Worm (Caenorhabditis elegans) whole organism, mixed stage, embryonic: ENCODE measurements around the gene Y41G9A.10.

Source experiments
- M03D4.4 ChIP-seq: sonication (generic microtip); optimal IDR thresholded peaks from 2 replicates; lab custom pipeline; 2017; ENCODE audit warnings: mild to moderate bottlenecking, missing genetic modification characterization, missing compliant biosample characterization
- ces-1 ChIP-seq: fragments of 150-350 bp; optimal IDR thresholded peaks from 2 replicates; lab custom pipeline; 2014; ENCODE audit warnings: missing biosample characterization, missing genetic modification reagents, missing genetic modification characterization
- flh-1 ChIP-seq: fragments of 200-800 bp; sonication (Bioruptor generic); optimal IDR thresholded peaks from 2 replicates; lab custom pipeline; 2018; ENCODE audit warnings: mild to moderate bottlenecking, missing genetic modification characterization, moderate library complexity, missing compliant biosample characterization
- ham-2 ChIP-seq: fragments of 200-800 bp; sonication (Bioruptor generic); optimal IDR thresholded peaks from 2 replicates; lab custom pipeline; 2018; ENCODE audit warnings: mild to moderate bottlenecking, missing genetic modification characterization, missing compliant biosample characterization
- lin-13 ChIP-seq: fragments of 150-350 bp; optimal IDR thresholded peaks from 2 replicates; lab custom pipeline; 2014; ENCODE audit warnings: missing biosample characterization, missing genetic modification characterization
- nhr-12 ChIP-seq: fragments of 150-350 bp; optimal IDR thresholded peaks from 2 replicates; lab custom pipeline; 2014; ENCODE audit warnings: missing biosample characterization, missing genetic modification characterization
- nhr-237 ChIP-seq: fragments of 150-350 bp; optimal IDR thresholded peaks from 2 replicates; lab custom pipeline; 2014; ENCODE audit warnings: missing biosample characterization, missing genetic modification characterization
- nhr-28 ChIP-seq: fragments of 150-350 bp; optimal IDR thresholded peaks from 2 replicates; lab custom pipeline; 2014; ENCODE audit warnings: missing biosample characterization, missing genetic modification characterization
- unc-120 ChIP-seq: sonication (generic microtip); optimal IDR thresholded peaks from 2 replicates; lab custom pipeline; 2017; ENCODE audit warnings: missing genetic modification characterization, missing compliant biosample characterization; ENCODE audit not compliant: poor library complexity, severe bottlenecking
- unc-39 ChIP-seq: fragments of 150-350 bp; optimal IDR thresholded peaks from 2 replicates; lab custom pipeline; 2014; ENCODE audit warnings: missing biosample characterization, missing genetic modification characterization
- unc-62 ChIP-seq: fragments of 150-350 bp; optimal IDR thresholded peaks from 2 replicates; lab custom pipeline; 2014; ENCODE audit warnings: missing biosample characterization, missing genetic modification reagents, missing genetic modification characterization

DNA sequence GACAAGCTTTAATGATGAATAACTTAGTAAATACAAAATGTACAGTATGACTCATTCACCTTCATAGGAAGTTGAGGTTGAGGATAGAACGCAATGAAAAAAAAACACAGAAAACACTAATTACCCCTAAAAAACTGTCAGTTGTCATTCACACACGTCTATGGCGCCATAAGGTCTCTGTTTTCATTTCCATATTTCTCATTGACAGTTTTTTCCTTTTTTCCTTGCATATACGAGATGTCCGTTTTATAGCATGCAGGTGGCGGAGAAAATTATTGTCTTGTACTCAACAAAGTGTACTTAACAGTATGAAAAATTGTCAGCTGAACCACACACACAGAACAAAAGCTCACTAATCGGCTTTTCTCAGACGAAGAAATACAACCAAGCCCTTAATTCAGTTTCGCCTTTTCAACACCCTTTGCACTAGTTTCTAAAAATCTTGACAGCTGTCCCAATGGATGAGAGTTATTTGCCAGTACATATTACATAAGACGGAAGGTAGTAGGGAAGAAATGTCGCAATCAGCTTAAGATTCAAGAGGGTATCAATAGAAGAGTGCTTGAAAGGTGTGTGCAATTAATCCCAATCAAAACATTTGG, 23.7 kb downstream of the Y41G9A.10 start:
- TF ChIP-seq ham-2 (GFP tag; lab: Kevin White, UChicago) (no peak), lin-13 (tag; lab: Kevin White, UChicago) (no peak), nhr-237 (tag; lab: Kevin White, UChicago) (no peak), ces-1 (GFP tag; lab: Kevin White, UChicago) (peak; percentile 93), flh-1 (no peak), nhr-12 (no peak), unc-62 (no peak), M03D4.4 (tag; lab: Kevin White, UChicago) (no peak), unc-120 (tag; lab: Kevin White, UChicago) (no peak), nhr-28 (tag; lab: Kevin White, UChicago) (no peak), unc-39 (tag; lab: Kevin White, UChicago) (no peak)
